Worm (Caenorhabditis elegans) whole organism, L3 larva: Measurements from ENCODE around the gene dpy-19.

Experiments
- ceh-82 ChIP-seq: fragments of 150-350 bp; optimal IDR thresholded peaks from 2 replicates; lab custom pipeline; 2014; ENCODE audit warnings: missing biosample characterization, missing genetic modification characterization
- fkh-10 ChIP-seq: sonication (generic microtip); optimal IDR thresholded peaks from 2 replicates; lab custom pipeline; 2017; ENCODE audit warnings: missing biosample characterization, missing genetic modification reagents, missing genetic modification characterization
- lin-15B ChIP-seq: fragments of 150-350 bp; optimal IDR thresholded peaks from 2 replicates; lab custom pipeline; 2014; ENCODE audit warnings: missing biosample characterization, missing genetic modification characterization
- nhr-28 ChIP-seq: fragments of 150-350 bp; optimal IDR thresholded peaks from 2 replicates; lab custom pipeline; 2014; ENCODE audit warnings: missing biosample characterization, missing genetic modification characterization
- nhr-77 ChIP-seq: fragments of 150-350 bp; optimal IDR thresholded peaks from 2 replicates; lab custom pipeline; 2014; ENCODE audit warnings: missing biosample characterization, missing genetic modification characterization
- snpc-4 ChIP-seq: fragments of 150-350 bp; optimal IDR thresholded peaks from 2 replicates; lab custom pipeline; 2014; ENCODE audit warnings: missing biosample characterization, missing genetic modification characterization
- tbx-2 ChIP-seq: sonication (generic microtip); optimal IDR thresholded peaks from 2 replicates; lab custom pipeline; 2016; ENCODE audit warnings: mild to moderate bottlenecking, missing genetic modification characterization, missing compliant biosample characterization
- unc-39 ChIP-seq: sonication (generic microtip); optimal IDR thresholded peaks from 4 replicates; lab custom pipeline; 2017; ENCODE audit warnings: missing biosample characterization, missing genetic modification characterization
- unc-62 ChIP-seq: fragments of 150-350 bp; sonication (generic microtip); optimal IDR thresholded peaks from 4 replicates; lab custom pipeline; 2014; ENCODE audit warnings: missing biosample characterization, missing genetic modification reagents, missing genetic modification characterization
- zag-1 ChIP-seq: fragments of 150-350 bp; optimal IDR thresholded peaks from 2 replicates; lab custom pipeline; 2014; ENCODE audit warnings: missing biosample characterization, missing genetic modification characterization
- ztf-4 ChIP-seq: fragments of 150-350 bp; optimal IDR thresholded peaks from 2 replicates; lab custom pipeline; 2014; ENCODE audit warnings: missing biosample characterization, missing genetic modification characterization

- TF ChIP-seq tbx-2 (tag; lab: Kevin White, UChicago), result no peak
- no peak for TF ChIP-seq unc-62 (GFP tag; lab: Kevin White, UChicago)
- no peak for TF ChIP-seq nhr-28 (tag; lab: Kevin White, UChicago)
- TF ChIP-seq lin-15B (tag; lab: Kevin White, UChicago), result no peak
- no peak for TF ChIP-seq ztf-4 (tag; lab: Kevin White, UChicago)
- no peak for TF ChIP-seq unc-39 (tag; lab: Kevin White, UChicago)
- TF ChIP-seq ceh-82 (tag; lab: Kevin White, UChicago), result no peak
- no peak for TF ChIP-seq snpc-4
- TF ChIP-seq fkh-10 (GFP tag; lab: Kevin White, UChicago), result no peak
- TF ChIP-seq zag-1 (tag; lab: Kevin White, UChicago), result no peak
- TF ChIP-seq nhr-77 (tag; lab: Kevin White, UChicago), result no peak
Measured at ce11 chrIII:8622435-8622834, 44.8 kb downstream of the dpy-19 start, which contains the start of gene ceh-16.
